Fruit fly (Drosophila melanogaster) whole organism, wandering third instar larva: ENCODE data around the gene Dhc36C.

Source experiments
- CG32264 ChIP-seq: fragments of 200-800 bp; sonication (Bioruptor generic); optimal IDR thresholded peaks from 2 replicates; lab custom pipeline; 2016; ENCODE audit warnings: missing biosample characterization, missing genetic modification characterization
- Dfd ChIP-seq: fragments of >200 bp; optimal IDR thresholded peaks from 2 replicates; lab custom pipeline; 2017; ENCODE audit warnings: missing biosample characterization, missing genetic modification characterization
- Dif ChIP-seq: fragments of 200-275, 200-300 bp; sonication (Bioruptor generic); optimal IDR thresholded peaks from 2 replicates; lab custom pipeline; 2018; ENCODE audit warnings: missing biosample characterization, missing genetic modification characterization; ENCODE audit not compliant: partially characterized antibody
- GATAd ChIP-seq: sonication (Bioruptor generic); optimal IDR thresholded peaks from 2 replicates; lab custom pipeline; 2016; ENCODE audit warnings: missing biosample characterization, missing genetic modification characterization
- HLH106 ChIP-seq: fragments of 200-800 bp; optimal IDR thresholded peaks from 3 replicates; lab custom pipeline; 2019; ENCODE audit warnings: missing biosample characterization, mild to moderate bottlenecking, missing genetic modification characterization, moderate library complexity
- Myc ChIP-seq: fragments of >200 bp; optimal IDR thresholded peaks from 2 replicates; lab custom pipeline; 2017
- br ChIP-seq: fragments of 200-800 bp; sonication (Bioruptor generic); optimal IDR thresholded peaks from 2 replicates; lab custom pipeline; 2016; ENCODE audit warnings: missing biosample characterization, missing genetic modification characterization
- brk ChIP-seq: fragments of 200-800 bp; sonication (Bioruptor generic); optimal IDR thresholded peaks from 2 replicates; lab custom pipeline; 2016; ENCODE audit warnings: missing biosample characterization, mild to moderate bottlenecking, missing genetic modification characterization
- dl ChIP-seq, 2 experiments: fragments of 175-275, 200-275 bp in 1 of 2; fragments of 200-275 bp in 1 of 2; sonication (Bioruptor generic); optimal IDR thresholded peaks; lab custom pipeline; 2018; ENCODE audit warnings: mild to moderate bottlenecking in 2 of 2, missing biosample characterization in 2 of 2, missing genetic modification characterization in 2 of 2, moderate library complexity in 2 of 2; ENCODE audit not compliant: partially characterized antibody in 2 of 2, insufficient read depth in 1 of 2
- dmrt93B ChIP-seq: fragments of 200-800 bp; sonication (Bioruptor generic); optimal IDR thresholded peaks from 2 replicates; lab custom pipeline; 2018; ENCODE audit warnings: missing biosample characterization, mild to moderate bottlenecking, missing genetic modification characterization
- h ChIP-seq: fragments of 200-800 bp; sonication (Bioruptor generic); optimal IDR thresholded peaks from 3 replicates; lab custom pipeline; 2016; ENCODE audit warnings: missing biosample characterization, mild to moderate bottlenecking, missing genetic modification characterization
- pan ChIP-seq: fragments of >200 bp; optimal IDR thresholded peaks from 2 replicates; lab custom pipeline; 2017
- usp ChIP-seq: fragments of >200 bp; optimal IDR thresholded peaks from 2 replicates; lab custom pipeline; 2017; ENCODE audit warnings: missing biosample characterization, missing genetic modification characterization

- TF ChIP-seq Dfd (GFP tag; lab: Kevin White, UChicago) (no peak), dmrt93B (GFP tag; lab: Kevin White, UChicago) (no peak), Myc (lab: Kevin White, UChicago) (no peak), HLH106 (tag; lab: Kevin White, UChicago) (no peak), usp (GFP tag; lab: Kevin White, UChicago) (no peak), h (no peak), Dif (GFP tag; lab: Kevin White, UChicago) (no peak), GATAd (GFP tag; lab: Kevin White, UChicago) (no peak), CG32264 (GFP tag; lab: Kevin White, UChicago) (no peak), brk (GFP tag; lab: Kevin White, UChicago) (no peak), dl (GFP tag; optimal IDR thresholded peaks at IDR 0.05; lab: Kevin White, UChicago; ENCODE audit: insufficient read depth in 1 of 2, partially characterized antibody in 2 of 2) (no peak), pan (lab: Kevin White, UChicago) (no peak), br (GFP tag; lab: Kevin White, UChicago) (no peak)
These were observed 4.1 kb upstream of the Dhc36C start, which contains the start of gene qua for dm6 chr2L:17497108-17497507.
